Fruit fly (Drosophila melanogaster) whole organism, pupa: ENCODE results near the gene CG1943.
A peak's percentile ranks its signal among the peaks of the same experiment; 100 is the strongest.

Source experiments
- CG13204 ChIP-seq: fragments of 200-800 bp; sonication (Bioruptor generic); optimal IDR thresholded peaks from 2 replicates; lab custom pipeline; 2018; ENCODE audit warnings: missing biosample characterization, mild to moderate bottlenecking, missing genetic modification characterization, moderate library complexity
- D1 ChIP-seq: fragments of 200-800 bp; sonication (Bioruptor generic); optimal IDR thresholded peaks from 2 replicates; lab custom pipeline; 2018; ENCODE audit warnings: missing biosample characterization, mild to moderate bottlenecking, missing genetic modification characterization, moderate library complexity
- EcR ChIP-seq: fragments of 200-800 bp; sonication (Bioruptor generic); optimal IDR thresholded peaks from 3 replicates; lab custom pipeline; 2019; ENCODE audit warnings: missing biosample characterization, missing genetic modification characterization, mild to moderate bottlenecking, moderate library complexity, missing genetic modification reagents
- Ets98B ChIP-seq: fragments of 200-800 bp; sonication (Bioruptor generic); IDR thresholded peaks from 2 replicates; pipeline ENCODE4 v1.3.6; 2022; ENCODE audit warnings: missing biosample characterization, missing genetic modification characterization
- gl ChIP-seq: fragments of 200-800 bp; sonication (Bioruptor generic); optimal IDR thresholded peaks from 2 replicates; lab custom pipeline; 2018; ENCODE audit warnings: missing biosample characterization, mild to moderate bottlenecking, missing genetic modification characterization

DNA sequence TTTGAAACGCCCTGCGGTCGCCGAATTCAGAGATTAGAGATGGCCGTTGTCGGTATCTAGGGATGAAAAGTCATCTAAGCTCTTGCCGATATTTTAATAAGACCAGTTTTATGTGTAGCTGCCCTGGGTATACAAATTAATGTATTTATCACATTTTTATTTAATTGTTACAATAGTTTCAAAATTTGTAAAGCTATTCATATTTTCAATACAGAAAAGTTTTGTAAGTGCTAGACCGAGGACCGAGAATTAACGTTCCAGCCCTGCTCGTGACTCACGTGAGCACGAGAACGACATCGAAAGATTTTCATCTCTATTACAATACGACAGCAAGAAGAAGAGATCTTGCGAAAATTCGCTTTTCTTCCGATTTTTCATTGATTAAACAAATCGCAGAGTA is 7.6 kb upstream of the CG1943 start, which contains the start of the genes CG1105 and CG1965:
- TF ChIP-seq CG13204 (GFP tag; lab: Kevin White, UChicago), result no peak
- TF ChIP-seq D1 (tag; lab: Kevin White, UChicago), result no peak
- TF ChIP-seq EcR (GFP tag; lab: Kevin White, UChicago), result peak; percentile 15
- TF ChIP-seq Ets98B (GFP tag; lab: Robert Waterston, UW), result peak; percentile 79
- TF ChIP-seq gl (tag; lab: Kevin White, UChicago), result peak; percentile 14
